Worm (Caenorhabditis elegans): ENCODE data around the gene W09G12.10.

The W09G12.10 gene

DNA sequence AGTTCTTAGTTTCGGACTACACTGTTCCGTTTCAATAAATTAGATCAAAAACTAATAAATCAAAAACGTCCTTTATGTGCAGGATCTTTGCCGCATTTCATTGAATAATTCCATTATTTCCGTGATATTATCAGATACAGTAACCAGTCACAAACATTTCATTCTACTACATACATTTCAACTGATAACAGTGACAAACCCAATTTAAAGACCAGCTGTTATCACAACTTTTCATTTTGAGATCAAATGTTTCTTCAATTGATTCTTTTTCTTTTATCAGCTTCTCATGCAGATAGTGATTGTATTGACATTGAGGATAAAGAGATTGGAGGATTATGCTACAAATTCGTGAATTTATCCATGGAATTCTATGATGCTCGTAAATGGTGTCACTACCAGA lies 35.6 kb upstream of the W09G12.10 start, which contains the start of gene clec-168:
Gene clec-168, plus strand, starts transcription at position 247 of the 400 bp plus-strand sequence.
- TF ChIP-seq egl-27 (tag; optimal IDR thresholded peaks at IDR 0.05): no peak
- no peak for TF ChIP-seq lsy-12 (tag; optimal IDR thresholded peaks at IDR 0.05)
- TF ChIP-seq elt-2 (tag; optimal IDR thresholded peaks at IDR 0.05): peak; percentile 69
- TF ChIP-seq ceh-28 (tag; optimal IDR thresholded peaks at IDR 0.05): no peak
- TF ChIP-seq pqm-1 (tag; optimal IDR thresholded peaks at IDR 0.05): peak; percentile 78
- no peak for TF ChIP-seq zag-1 (tag; optimal IDR thresholded peaks at IDR 0.05)
- no peak for TF ChIP-seq ztf-4 (tag; optimal IDR thresholded peaks at IDR 0.05)
- no peak for TF ChIP-seq nhr-25 (tag; optimal IDR thresholded peaks at IDR 0.05)
- no peak for TF ChIP-seq skn-1 (tag; optimal IDR thresholded peaks at IDR 0.05)
- TF ChIP-seq fkh-10 (GFP tag; optimal IDR thresholded peaks at IDR 0.05): no peak
- TF ChIP-seq ceh-16 (tag; optimal IDR thresholded peaks at IDR 0.05): no peak

DNA sequence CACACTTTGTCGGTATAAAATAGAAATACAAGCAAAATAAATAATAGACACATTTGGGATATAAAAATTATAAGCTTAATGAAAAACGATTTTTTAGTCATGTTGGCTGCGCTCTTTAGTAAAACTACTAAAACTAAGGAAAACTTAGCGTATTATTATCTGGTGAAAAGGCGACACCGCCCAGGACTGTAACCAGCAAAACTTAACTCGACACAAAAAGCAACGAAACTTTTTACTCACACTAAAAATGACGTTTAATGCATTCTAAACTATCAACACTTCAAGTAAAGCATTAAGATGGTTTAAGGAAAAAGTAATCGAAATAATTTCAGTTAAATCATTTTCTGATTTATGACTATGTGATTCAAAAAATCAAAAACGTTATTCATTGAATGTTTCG lies 34.5 kb upstream of the W09G12.10 start, which contains the start of gene clec-167:
Gene clec-167, minus strand, starts transcription at position 101 of the 400 bp plus-strand sequence.
- TF ChIP-seq unc-62 (GFP tag; optimal IDR thresholded peaks at IDR 0.05) (no peak), sea-2 (GFP tag; optimal IDR thresholded peaks at IDR 0.05) (no peak), hmg-11 (tag; optimal IDR thresholded peaks at IDR 0.05) (no peak), R02D3.7 (tag; optimal IDR thresholded peaks at IDR 0.05) (no peak), ceh-16 (tag; optimal IDR thresholded peaks at IDR 0.05) (no peak), pha-4 (tag; optimal IDR thresholded peaks at IDR 0.05) (no peak), lin-15B (tag; optimal IDR thresholded peaks at IDR 0.05) (no peak), ztf-11 (tag; optimal IDR thresholded peaks at IDR 0.05) (no peak), nhr-23 (tag; optimal IDR thresholded peaks at IDR 0.05) (no peak), nhr-237 (tag; optimal IDR thresholded peaks at IDR 0.05) (no peak), nhr-67 (tag; optimal IDR thresholded peaks at IDR 0.05) (no peak), nhr-77 (tag; optimal IDR thresholded peaks at IDR 0.05) (no peak), jun-1 (tag; optimal IDR thresholded peaks at IDR 0.05) (no peak), skn-1 (tag; optimal IDR thresholded peaks at IDR 0.05) (no peak), aly-2 (tag; optimal IDR thresholded peaks at IDR 0.05) (no peak), fkh-10 (GFP tag; optimal IDR thresholded peaks at IDR 0.05) (no peak)

DNA sequence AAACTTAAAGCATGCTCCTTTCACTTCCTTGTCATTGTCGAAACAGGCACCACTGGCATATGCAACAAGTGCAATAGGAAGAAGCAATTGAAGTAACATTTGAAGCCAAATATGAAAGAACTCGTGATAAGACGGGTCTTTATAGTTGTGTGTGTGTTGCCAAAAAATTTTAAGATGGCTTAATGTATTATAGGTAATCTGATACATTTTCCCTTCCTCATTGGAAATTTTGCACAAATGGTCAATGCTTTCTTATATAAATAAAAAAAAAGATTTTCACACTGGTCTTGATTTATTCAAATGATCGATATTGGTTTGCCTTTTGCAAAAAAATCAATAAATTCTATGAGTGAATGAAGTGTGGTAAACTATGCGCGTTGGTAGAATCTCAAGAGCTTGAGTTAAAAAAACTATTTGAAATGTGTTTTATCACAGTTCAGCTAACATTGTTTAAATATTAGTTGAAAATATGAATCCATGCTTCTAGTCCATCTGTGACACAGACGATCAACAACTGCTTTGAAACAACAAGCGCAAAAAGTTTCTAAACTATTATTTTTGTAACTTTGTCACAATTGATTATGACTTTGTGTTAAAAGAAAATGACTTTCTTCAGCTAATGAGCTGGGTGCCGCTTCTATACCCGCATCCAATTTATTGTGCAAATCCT lies 30.3 kb upstream of the W09G12.10 start, which contains the start of the genes clec-166 and F38A1.6:
Gene clec-166, minus strand, starts transcription at position 101 of the 670 bp plus-strand sequence.
Gene F38A1.6, plus strand, starts transcription at position 620 of the 670 bp plus-strand sequence.
- TF ChIP-seq elt-2 (tag; optimal IDR thresholded peaks at IDR 0.05) (peak; percentile 9), elt-3 (tag; optimal IDR thresholded peaks at IDR 0.05) (no peak)

DNA sequence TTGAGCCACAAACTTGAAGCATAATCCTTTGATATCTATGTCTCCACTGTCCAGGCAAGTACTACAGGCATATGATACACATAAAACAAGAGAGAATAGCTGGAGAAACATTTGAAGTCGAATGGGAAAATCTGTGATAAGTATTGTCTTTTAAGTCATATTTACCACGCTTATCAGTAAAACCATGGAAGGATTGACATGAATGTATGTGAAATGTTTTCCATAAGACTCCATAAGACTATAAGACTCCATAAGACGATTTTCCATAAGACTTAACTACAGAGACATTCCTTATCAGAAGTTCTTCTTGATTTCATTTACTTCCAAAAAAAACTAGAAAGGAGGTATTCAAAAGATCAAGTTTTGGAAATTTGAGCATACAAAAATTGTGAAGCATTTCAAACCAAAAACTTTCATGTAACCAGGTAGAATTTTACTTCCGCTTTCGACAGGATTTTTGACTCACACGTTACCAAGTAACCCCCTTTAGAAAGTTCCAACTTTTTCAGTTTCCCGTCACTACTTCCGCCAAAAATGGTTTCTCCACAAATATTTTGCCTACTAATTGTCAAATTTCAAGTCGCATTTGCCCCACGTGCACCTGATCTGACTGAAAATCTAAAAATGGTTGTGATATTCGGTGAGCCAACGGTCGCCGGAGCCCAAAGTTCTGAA lies 25.8 kb upstream of the W09G12.10 start, which contains the start of the genes clec-165 and F38A1.11:
Gene clec-165, minus strand, starts transcription at position 125 of the 675 bp plus-strand sequence.
Gene F38A1.11, plus strand, starts transcription at position 625 of the 675 bp plus-strand sequence.
- TF ChIP-seq nhr-76 (tag; optimal IDR thresholded peaks at IDR 0.05): no peak
- no peak for TF ChIP-seq nhr-11 (tag; optimal IDR thresholded peaks at IDR 0.05)
- TF ChIP-seq elt-2 (tag; optimal IDR thresholded peaks at IDR 0.05): peak; percentile 70
- TF ChIP-seq nhr-12 (tag; optimal IDR thresholded peaks at IDR 0.05): no peak
- TF ChIP-seq pqm-1 (tag; optimal IDR thresholded peaks at IDR 0.05): peak; percentile 34

DNA sequence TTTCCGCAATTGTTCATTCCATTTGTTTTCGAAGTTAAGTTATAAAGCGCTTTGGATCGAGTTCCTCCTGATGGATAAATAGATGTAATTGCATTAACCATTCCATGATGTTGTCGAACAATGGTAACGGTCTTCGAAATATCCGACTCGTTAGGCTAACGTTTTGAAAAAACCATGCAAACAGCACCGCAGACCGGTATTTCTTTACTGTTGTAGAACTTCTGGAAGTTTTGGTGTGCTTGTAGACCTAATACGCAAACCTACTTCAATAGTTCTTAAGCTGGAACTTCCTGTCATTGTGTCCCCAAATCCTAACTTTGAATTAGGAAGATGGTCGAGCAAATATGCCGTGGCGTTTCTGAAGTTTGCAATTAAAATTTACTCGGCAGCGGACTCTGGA lies 24.2 kb upstream of the W09G12.10 start, which contains the start of gene F38A1.9:
Gene F38A1.9, minus strand, starts transcription at position 101 of the 400 bp plus-strand sequence.
- no peak for TF ChIP-seq nhr-237 (tag; optimal IDR thresholded peaks at IDR 0.05)
- no peak for TF ChIP-seq ceh-28 (tag; optimal IDR thresholded peaks at IDR 0.05)
- TF ChIP-seq nhr-12 (tag; optimal IDR thresholded peaks at IDR 0.05): no peak
- TF ChIP-seq mdl-1 (tag; optimal IDR thresholded peaks at IDR 0.05): no peak
- no peak for TF ChIP-seq mml-1 (tag; optimal IDR thresholded peaks at IDR 0.05)
- TF ChIP-seq nhr-43 (tag; optimal IDR thresholded peaks at IDR 0.05; ENCODE audit: poor library complexity, severe bottlenecking): no peak
- no peak for TF ChIP-seq nhr-67 (tag; optimal IDR thresholded peaks at IDR 0.05)
- TF ChIP-seq fkh-10 (GFP tag; optimal IDR thresholded peaks at IDR 0.05): no peak
- no peak for TF ChIP-seq nhr-11 (tag; optimal IDR thresholded peaks at IDR 0.05)
- no peak for TF ChIP-seq elt-3 (tag; optimal IDR thresholded peaks at IDR 0.05)
- no peak for TF ChIP-seq egl-27 (tag; optimal IDR thresholded peaks at IDR 0.05)
- no peak for TF ChIP-seq unc-39 (tag; optimal IDR thresholded peaks at IDR 0.05)
- no peak for TF ChIP-seq ztf-4 (tag; optimal IDR thresholded peaks at IDR 0.05)
- TF ChIP-seq daf-12 (tag; optimal IDR thresholded peaks at IDR 0.05): no peak
- TF ChIP-seq unc-62 (GFP tag; optimal IDR thresholded peaks at IDR 0.05): no peak
- no peak for TF ChIP-seq nhr-28 (tag; optimal IDR thresholded peaks at IDR 0.05)
- TF ChIP-seq R02D3.7 (tag; optimal IDR thresholded peaks at IDR 0.05): no peak

Data from whole organism, L3 larva.